Worm (Caenorhabditis elegans): ENCODE measurements around the gene vha-19.

The vha-19 gene

ce11 chrIV:3352019-3352418 is 17.0 kb upstream of the vha-19 start:
- TF ChIP-seq klf-2 (GFP tag; conservative IDR thresholded peaks at IDR 0.05) (no peak), med-1 (GFP tag; optimal IDR thresholded peaks at IDR 0.05; ENCODE audit: insufficient read depth) (no peak), cog-1 (tag; optimal IDR thresholded peaks at IDR 0.05) (no peak), ref-1 (GFP tag; conservative IDR thresholded peaks at IDR 0.05) (no peak), T22C8.4 (GFP tag; IDR thresholded peaks at IDR 0.05) (no peak), flt-1 (GFP tag; IDR thresholded peaks at IDR 0.05) (no peak), ztf-29 (GFP tag; IDR thresholded peaks at IDR 0.05) (no peak), tab-1 (GFP tag; IDR thresholded peaks at IDR 0.05) (no peak), ztf-23 (GFP tag; IDR thresholded peaks at IDR 0.05) (no peak)

DNA sequence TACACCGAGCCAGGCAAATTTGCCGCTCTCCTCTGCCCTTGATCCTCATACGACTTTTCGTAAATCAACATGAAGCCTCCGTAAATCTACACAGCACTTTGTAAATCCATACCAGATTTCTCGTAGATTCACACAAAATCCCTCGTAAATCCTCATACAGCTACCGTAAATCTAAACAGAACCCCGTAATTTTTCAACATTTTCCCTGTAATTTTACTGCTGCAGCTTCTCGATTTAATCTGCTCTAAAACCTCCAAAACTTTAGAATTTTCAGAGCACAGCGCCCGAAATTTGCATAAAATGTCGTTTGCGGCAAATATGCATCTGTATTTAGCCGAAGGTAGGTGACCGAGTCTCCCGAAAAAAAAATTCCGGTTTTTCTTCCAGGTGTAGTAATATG is 14.2 kb upstream of the vha-19 start, which contains the start of gene F42A6.1:
F42A6.1 (plus strand) TSS at position 301 of the 400 bp plus-strand sequence.
- TF ChIP-seq T22C8.4 (GFP tag; IDR thresholded peaks at IDR 0.05) (no peak), tab-1 (GFP tag; IDR thresholded peaks at IDR 0.05) (no peak), klf-2 (GFP tag; conservative IDR thresholded peaks at IDR 0.05) (no peak), cog-1 (tag; optimal IDR thresholded peaks at IDR 0.05) (no peak)

DNA sequence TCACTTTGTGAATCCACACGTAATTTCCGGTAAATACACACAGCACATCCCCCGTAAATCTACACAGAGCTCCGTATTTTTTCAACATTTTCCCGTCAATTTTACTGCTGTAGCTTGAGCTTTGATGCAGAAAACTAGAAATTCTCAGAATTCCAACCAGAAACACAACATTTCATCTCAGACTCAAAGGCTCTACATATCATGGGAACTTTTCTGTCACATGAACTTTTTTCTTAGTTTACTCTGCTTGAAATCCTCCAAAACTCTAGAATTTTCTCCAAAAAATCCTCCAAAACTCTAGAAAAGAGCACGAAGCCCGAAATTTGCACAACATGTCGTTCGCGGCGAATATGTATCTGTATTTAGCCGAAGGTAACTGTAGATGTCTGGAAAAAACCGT is 5.8 kb upstream of the vha-19 start, which contains the start of gene Y55H10A.2:
Y55H10A.2 (plus strand) TSS at position 301 of the 400 bp plus-strand sequence.
- TF ChIP-seq T22C8.4 (GFP tag; IDR thresholded peaks at IDR 0.05) (no peak), klf-2 (GFP tag; conservative IDR thresholded peaks at IDR 0.05) (no peak), med-1 (GFP tag; optimal IDR thresholded peaks at IDR 0.05; ENCODE audit: insufficient read depth) (no peak), flt-1 (GFP tag; IDR thresholded peaks at IDR 0.05) (no peak), cog-1 (tag; optimal IDR thresholded peaks at IDR 0.05) (no peak), ztf-29 (GFP tag; IDR thresholded peaks at IDR 0.05) (no peak), ztf-23 (GFP tag; IDR thresholded peaks at IDR 0.05) (no peak), tab-1 (GFP tag; IDR thresholded peaks at IDR 0.05) (no peak), ref-1 (GFP tag; conservative IDR thresholded peaks at IDR 0.05) (no peak)

DNA sequence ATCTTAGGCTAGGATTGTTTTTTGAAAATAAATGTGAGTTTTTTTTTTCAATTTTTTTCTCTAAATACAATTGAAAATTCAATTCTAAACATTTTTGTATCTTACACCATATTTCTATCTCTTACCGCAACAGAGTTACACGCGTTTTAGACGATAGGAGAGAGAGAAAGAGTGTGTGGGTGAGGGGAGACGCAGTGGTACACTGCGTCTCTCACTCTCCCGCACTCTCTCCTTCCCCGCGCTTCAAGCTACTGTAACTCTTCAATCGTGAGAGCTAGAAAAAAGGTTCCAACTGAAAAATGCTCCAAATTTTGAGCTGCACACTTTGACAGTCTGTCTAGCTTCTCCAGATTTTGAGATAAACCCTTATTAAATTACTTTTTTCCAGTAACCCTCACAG is 5.2 kb upstream of the vha-19 start:
- TF ChIP-seq ztf-29 (GFP tag; IDR thresholded peaks at IDR 0.05) (no peak), cog-1 (tag; optimal IDR thresholded peaks at IDR 0.05) (no peak), tab-1 (GFP tag; IDR thresholded peaks at IDR 0.05) (no peak), ref-1 (GFP tag; conservative IDR thresholded peaks at IDR 0.05) (no peak), T22C8.4 (GFP tag; IDR thresholded peaks at IDR 0.05) (no peak), flt-1 (GFP tag; IDR thresholded peaks at IDR 0.05) (no peak), ztf-23 (GFP tag; IDR thresholded peaks at IDR 0.05) (no peak), klf-2 (GFP tag; conservative IDR thresholded peaks at IDR 0.05) (no peak), med-1 (GFP tag; optimal IDR thresholded peaks at IDR 0.05; ENCODE audit: insufficient read depth) (no peak)

- TF ChIP-seq ref-1 (GFP tag; conservative IDR thresholded peaks at IDR 0.05) = no peak
- no peak for TF ChIP-seq ztf-29 (GFP tag; IDR thresholded peaks at IDR 0.05)
- TF ChIP-seq T22C8.4 (GFP tag; IDR thresholded peaks at IDR 0.05) = no peak
- no peak for TF ChIP-seq cog-1 (tag; optimal IDR thresholded peaks at IDR 0.05)
- TF ChIP-seq tab-1 (GFP tag; IDR thresholded peaks at IDR 0.05) = no peak
- no peak for TF ChIP-seq ztf-23 (GFP tag; IDR thresholded peaks at IDR 0.05)
- no peak for TF ChIP-seq med-1 (GFP tag; optimal IDR thresholded peaks at IDR 0.05; ENCODE audit: insufficient read depth)
- TF ChIP-seq flt-1 (GFP tag; IDR thresholded peaks at IDR 0.05) = no peak
Observed at ce11 chrIV:3373370-3373769, 4.4 kb downstream of the vha-19 start.

DNA sequence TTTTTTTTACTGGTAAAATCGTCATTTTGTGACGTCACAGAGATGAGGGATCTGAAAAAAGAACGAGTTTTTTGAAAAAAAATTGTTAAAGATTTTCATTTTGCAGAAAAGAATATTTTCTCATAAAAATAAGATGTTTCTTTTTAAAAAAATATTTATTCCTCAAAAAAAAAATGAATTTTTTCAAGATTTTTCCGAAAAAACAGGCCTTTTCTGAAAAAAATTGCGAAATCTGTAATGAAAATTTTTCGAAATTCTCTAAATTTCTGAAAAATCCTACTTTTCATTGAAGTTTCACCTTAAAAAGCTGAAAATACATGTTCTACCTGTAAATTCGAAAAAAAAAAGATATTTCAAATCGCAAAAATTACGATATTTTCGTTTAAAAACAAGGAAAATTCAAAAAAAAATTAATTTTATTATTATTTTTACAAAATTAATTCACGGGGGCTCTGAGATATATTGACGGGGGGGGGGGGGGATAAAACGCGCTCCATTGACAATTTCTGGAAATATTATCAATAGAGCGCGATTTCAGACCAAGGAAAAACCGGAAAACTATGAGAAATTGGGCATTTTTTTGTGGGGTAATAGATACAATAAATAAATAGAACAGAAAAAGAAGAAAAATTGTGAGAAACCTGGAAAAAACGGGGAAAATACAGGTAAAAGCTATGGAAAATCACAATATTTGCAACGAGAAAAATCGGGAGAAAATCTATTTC is 9.2 kb downstream of the vha-19 start, which contains the start of gene otub-4:
otub-4 (minus strand) TSS at position 51 of the 725 bp plus-strand sequence.
- TF ChIP-seq ztf-29 (GFP tag; IDR thresholded peaks at IDR 0.05) (no peak), klf-2 (GFP tag; conservative IDR thresholded peaks at IDR 0.05) (no peak), flt-1 (GFP tag; IDR thresholded peaks at IDR 0.05) (no peak)

ce11 chrIV:3382338-3382907 is 13.4 kb downstream of the vha-19 start, which contains the start of gene B0546.3:
Gene B0546.3, minus strand, starts transcription at chrIV:3382841.
- no peak for TF ChIP-seq cog-1 (tag; optimal IDR thresholded peaks at IDR 0.05)
- TF ChIP-seq flt-1 (GFP tag; IDR thresholded peaks at IDR 0.05) = no peak
- no peak for TF ChIP-seq T22C8.4 (GFP tag; IDR thresholded peaks at IDR 0.05)
- no peak for TF ChIP-seq ref-1 (GFP tag; conservative IDR thresholded peaks at IDR 0.05)
- TF ChIP-seq ztf-23 (GFP tag; IDR thresholded peaks at IDR 0.05) = no peak
- TF ChIP-seq med-1 (GFP tag; optimal IDR thresholded peaks at IDR 0.05; ENCODE audit: insufficient read depth) = no peak
- TF ChIP-seq tab-1 (GFP tag; IDR thresholded peaks at IDR 0.05) = no peak
- TF ChIP-seq klf-2 (GFP tag; conservative IDR thresholded peaks at IDR 0.05) = no peak
- no peak for TF ChIP-seq ztf-29 (GFP tag; IDR thresholded peaks at IDR 0.05)

ce11 chrIV:3383203-3383602 is 14.2 kb downstream of the vha-19 start:
- no peak for TF ChIP-seq klf-2 (GFP tag; conservative IDR thresholded peaks at IDR 0.05)
- TF ChIP-seq ztf-23 (GFP tag; IDR thresholded peaks at IDR 0.05) = no peak
- no peak for TF ChIP-seq med-1 (GFP tag; optimal IDR thresholded peaks at IDR 0.05; ENCODE audit: insufficient read depth)
- no peak for TF ChIP-seq T22C8.4 (GFP tag; IDR thresholded peaks at IDR 0.05)
- no peak for TF ChIP-seq cog-1 (tag; optimal IDR thresholded peaks at IDR 0.05)

DNA sequence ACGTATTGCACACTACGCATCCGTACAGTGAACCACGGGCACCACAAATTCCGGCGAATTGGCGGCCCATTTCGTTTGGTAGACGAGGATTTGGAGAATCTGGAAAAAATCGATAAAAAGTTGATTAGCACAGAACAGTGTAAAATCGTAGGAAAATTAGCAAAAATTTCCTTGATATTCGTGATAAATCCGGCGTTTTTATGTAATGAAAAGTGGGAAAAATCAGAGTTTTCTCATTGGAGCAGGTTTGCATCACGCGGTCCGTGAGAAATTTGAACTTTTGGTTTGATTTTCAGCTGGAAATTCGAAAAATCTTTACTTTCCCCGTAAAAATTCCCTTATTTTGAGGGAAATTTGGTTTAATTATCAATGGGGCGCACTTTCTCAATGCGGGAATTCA is 15.1 kb downstream of the vha-19 start, which contains the start of gene B0546.4:
B0546.4 (minus strand) TSS at position 101 of the 400 bp plus-strand sequence.
- TF ChIP-seq med-1 (GFP tag; optimal IDR thresholded peaks at IDR 0.05; ENCODE audit: insufficient read depth) (no peak), cog-1 (tag; optimal IDR thresholded peaks at IDR 0.05) (no peak), flt-1 (GFP tag; IDR thresholded peaks at IDR 0.05) (no peak), ztf-23 (GFP tag; IDR thresholded peaks at IDR 0.05) (no peak), ref-1 (GFP tag; conservative IDR thresholded peaks at IDR 0.05) (no peak), T22C8.4 (GFP tag; IDR thresholded peaks at IDR 0.05) (no peak), klf-2 (GFP tag; conservative IDR thresholded peaks at IDR 0.05) (no peak), tab-1 (GFP tag; IDR thresholded peaks at IDR 0.05) (no peak), ztf-29 (GFP tag; IDR thresholded peaks at IDR 0.05) (no peak)

Data from whole organism, midembryonic.